Fruit fly (Drosophila melanogaster) whole organism, adult: Measurements from ENCODE around the gene CG13008.

Source experiments
- CG11617 ChIP-seq: fragments of 200-800 bp; sonication (Bioruptor generic); optimal IDR thresholded peaks from 2 replicates; lab custom pipeline; 2017; ENCODE audit warnings: mild to moderate bottlenecking, missing biosample characterization, missing genetic modification reagents, missing genetic modification characterization
- CG14711 ChIP-seq: fragments of 200-800 bp; sonication (Bioruptor generic); optimal IDR thresholded peaks from 2 replicates; lab custom pipeline; 2018; ENCODE audit warnings: missing biosample characterization, mild to moderate bottlenecking, missing genetic modification characterization, moderate library complexity
- CG1620 ChIP-seq: fragments of 200-800 bp; sonication (Bioruptor generic); optimal IDR thresholded peaks from 2 replicates; lab custom pipeline; 2016; ENCODE audit warnings: missing biosample characterization, missing genetic modification characterization
- kay ChIP-seq: fragments of 200-800 bp; sonication (Bioruptor generic); peaks from one replicate; lab custom pipeline; 2016; ENCODE audit warnings: missing biosample characterization, missing genetic modification characterization, borderline replicate concordance
- pad ChIP-seq: fragments of 200-800 bp; sonication (Bioruptor generic); optimal IDR thresholded peaks from 3 replicates; lab custom pipeline; 2017; ENCODE audit warnings: missing biosample characterization, missing genetic modification characterization, mild to moderate bottlenecking, moderate library complexity, missing genetic modification reagents

DNA sequence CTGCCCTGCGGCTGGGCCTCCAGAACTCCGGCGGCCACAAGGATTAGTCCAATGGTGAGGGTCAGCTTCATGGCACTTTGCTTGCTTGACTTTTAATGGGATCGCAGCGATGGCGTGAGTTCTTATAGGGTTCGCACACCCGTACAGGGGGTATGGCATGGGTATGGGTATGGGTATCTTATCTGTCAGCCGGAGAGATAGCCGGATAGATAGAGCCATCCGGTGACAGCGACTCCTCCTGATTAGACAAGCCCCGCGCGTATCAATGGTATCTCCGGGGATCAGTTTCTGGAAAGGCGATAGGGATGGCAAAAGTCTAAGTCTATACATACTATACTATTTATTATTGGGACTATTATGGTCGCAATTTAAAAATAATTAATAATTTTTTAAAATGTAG is 4.3 kb upstream of the CG13008 start, which contains the start of gene CG9672:
- no peak for TF ChIP-seq CG11617 (GFP tag; lab: Kevin White, UChicago)
- no peak for TF ChIP-seq pad (GFP tag; lab: Kevin White, UChicago)
- TF ChIP-seq CG1620, result no peak
- TF ChIP-seq kay, result no peak
- no peak for TF ChIP-seq CG14711
